Worm (Caenorhabditis elegans) whole organism, L4 larva: ENCODE data around the gene D1044.6.
A peak's percentile ranks its signal among the peaks of the same experiment; 100 is the strongest.

Source experiments
- F10B5.3 ChIP-seq: sonication (generic microtip); optimal IDR thresholded peaks from 2 replicates; lab custom pipeline; 2016; ENCODE audit warnings: mild to moderate bottlenecking, missing genetic modification characterization, missing compliant biosample characterization
- F26F4.8 ChIP-seq: fragments of 200-800 bp; sonication (Bioruptor generic); conservative IDR thresholded peaks from 2 replicates; pipeline ENCODE4 v1.3.6; 2022; ENCODE audit warnings: missing genetic modification characterization, missing compliant biosample characterization
- F44E2.7 ChIP-seq: fragments of 200-800 bp; sonication (Bioruptor generic); IDR thresholded peaks from 2 replicates; pipeline ENCODE4 v2.1.2; 2022; ENCODE audit warnings: missing genetic modification characterization, missing compliant biosample characterization
- R02D3.7 ChIP-seq: fragments of 150-350 bp; sonication (generic microtip); optimal IDR thresholded peaks from 3 replicates; lab custom pipeline; 2014; ENCODE audit warnings: missing biosample characterization, missing genetic modification characterization
- T26A8.4 ChIP-seq: fragments of 200-800 bp; sonication (Bioruptor generic); IDR thresholded peaks from 2 replicates; pipeline ENCODE4 v1.3.6; 2022; ENCODE audit warnings: missing genetic modification characterization, missing compliant biosample characterization
- Y75B8A.6 ChIP-seq: fragments of 200-800 bp; sonication (Bioruptor generic); IDR thresholded peaks from 2 replicates; pipeline ENCODE4 v1.3.6; 2022; ENCODE audit warnings: missing genetic modification reagents, missing genetic modification characterization, missing compliant biosample characterization
- ZK337.2 ChIP-seq: fragments of 200-800 bp; sonication (Bioruptor generic); IDR thresholded peaks from 2 replicates; pipeline ENCODE4 v1.3.6; 2022; ENCODE audit warnings: missing genetic modification reagents, missing genetic modification characterization, missing compliant biosample characterization
- aha-1 ChIP-seq: fragments of 150-350 bp; peaks from one replicate; lab custom pipeline; 2014; ENCODE audit warnings: missing biosample characterization, missing genetic modification characterization
- ceh-32 ChIP-seq: sonication (generic microtip); optimal IDR thresholded peaks from 2 replicates; lab custom pipeline; 2016; ENCODE audit warnings: mild to moderate bottlenecking, missing genetic modification characterization, missing compliant biosample characterization; ENCODE audit not compliant: poor library complexity
- ceh-44 ChIP-seq: fragments of 200-800 bp; sonication (Bioruptor generic); IDR thresholded peaks from 2 replicates; pipeline ENCODE4 v1.3.6; 2022; ENCODE audit warnings: missing genetic modification reagents, missing genetic modification characterization, missing compliant biosample characterization
- ceh-62 ChIP-seq: sonication (generic microtip); optimal IDR thresholded peaks from 2 replicates; lab custom pipeline; 2017; ENCODE audit warnings: missing biosample characterization, missing genetic modification characterization
- ceh-82 ChIP-seq: sonication (generic microtip); optimal IDR thresholded peaks from 2 replicates; lab custom pipeline; 2017; ENCODE audit warnings: missing biosample characterization, missing genetic modification characterization
- ces-1 ChIP-seq: fragments of 150-350 bp; sonication (generic microtip); optimal IDR thresholded peaks from 4 replicates; lab custom pipeline; 2014; ENCODE audit warnings: missing biosample characterization, missing genetic modification reagents, missing genetic modification characterization
- dmd-6 ChIP-seq: fragments of 200-800 bp; sonication (Bioruptor generic); IDR thresholded peaks from 2 replicates; pipeline ENCODE4 v1.3.6; 2022; ENCODE audit warnings: missing genetic modification reagents, missing genetic modification characterization, missing compliant biosample characterization
- dmd-9 ChIP-seq: fragments of 200-800 bp; sonication (Bioruptor generic); IDR thresholded peaks from 2 replicates; pipeline ENCODE4 v1.3.6; 2022; ENCODE audit warnings: missing genetic modification reagents, missing genetic modification characterization, missing compliant biosample characterization
- dpl-1 ChIP-seq: fragments of 150-350 bp; optimal IDR thresholded peaks from 2 replicates; lab custom pipeline; 2014; ENCODE audit warnings: missing biosample characterization, missing genetic modification reagents, missing genetic modification characterization
- egl-27 ChIP-seq: sonication (generic microtip); optimal IDR thresholded peaks from 3 replicates; lab custom pipeline; 2017; ENCODE audit warnings: missing biosample characterization, missing genetic modification reagents, missing genetic modification characterization
- egl-43 ChIP-seq: fragments of 200-800 bp; sonication (Bioruptor generic); IDR thresholded peaks from 2 replicates; pipeline ENCODE4 v1.3.6; 2022; ENCODE audit warnings: missing genetic modification reagents, missing genetic modification characterization, missing compliant biosample characterization
- gei-8 ChIP-seq: fragments of 200-800 bp; sonication (Bioruptor generic); optimal IDR thresholded peaks from 2 replicates; lab custom pipeline; 2018; ENCODE audit warnings: mild to moderate bottlenecking, missing genetic modification characterization, missing compliant biosample characterization
- hmg-1.1 ChIP-seq: fragments of 200-800 bp; sonication (Bioruptor generic); IDR thresholded peaks from 2 replicates; pipeline ENCODE4 v1.3.6; 2022; ENCODE audit warnings: missing genetic modification reagents, missing genetic modification characterization, missing compliant biosample characterization
- jun-1 ChIP-seq: fragments of 150-350 bp; optimal IDR thresholded peaks from 2 replicates; lab custom pipeline; 2014; ENCODE audit warnings: missing biosample characterization, missing genetic modification reagents, missing genetic modification characterization
- lim-7 ChIP-seq: fragments of 200-800 bp; sonication (Bioruptor generic); IDR thresholded peaks from 2 replicates; pipeline ENCODE4 v1.3.6; 2022; ENCODE audit warnings: missing genetic modification characterization, missing compliant biosample characterization
- lin-29 ChIP-seq: fragments of 200-800 bp; sonication (Bioruptor generic); IDR thresholded peaks from 2 replicates; pipeline ENCODE4 v1.3.6; 2022; ENCODE audit warnings: missing genetic modification reagents, missing genetic modification characterization, missing compliant biosample characterization
- lin-38 ChIP-seq: fragments of 200-800 bp; sonication (Bioruptor generic); IDR thresholded peaks from 2 replicates; pipeline ENCODE4 v1.3.6; 2022; ENCODE audit warnings: missing genetic modification reagents, missing genetic modification characterization, missing compliant biosample characterization
- madf-5 ChIP-seq, 2 experiments: fragments of 200-800 bp; sonication (Bioruptor generic); IDR thresholded peaks; 2 replicates each; pipeline ENCODE4 v1.3.6; 2022; ENCODE audit warnings: missing compliant biosample characterization in 2 of 2, missing genetic modification characterization in 2 of 2
- mes-2 ChIP-seq: sonication (generic microtip); optimal IDR thresholded peaks from 2 replicates; lab custom pipeline; 2016; ENCODE audit warnings: missing genotype, mild to moderate bottlenecking, missing genetic modification characterization, missing compliant biosample characterization; ENCODE audit not compliant: poor library complexity, severe bottlenecking
- nhr-102 ChIP-seq: sonication (generic microtip); optimal IDR thresholded peaks from 2 replicates; lab custom pipeline; 2016; ENCODE audit warnings: mild to moderate bottlenecking, missing genetic modification characterization, moderate library complexity, missing compliant biosample characterization
- nhr-111 ChIP-seq: fragments of 200-800 bp; sonication (Bioruptor generic); optimal IDR thresholded peaks from 2 replicates; lab custom pipeline; 2018; ENCODE audit warnings: mild to moderate bottlenecking, missing genetic modification characterization, missing compliant biosample characterization
- nhr-25 ChIP-seq: sonication (generic microtip); optimal IDR thresholded peaks from 2 replicates; lab custom pipeline; 2017; ENCODE audit warnings: missing genetic modification characterization, mild to moderate bottlenecking, missing compliant biosample characterization, antibody characterized with exemption, moderate library complexity, borderline replicate concordance; ENCODE audit not compliant: insufficient read depth
- nhr-28 ChIP-seq: fragments of 150-350 bp; optimal IDR thresholded peaks from 2 replicates; lab custom pipeline; 2014; ENCODE audit warnings: missing biosample characterization, missing genetic modification characterization
- nhr-76 ChIP-seq: fragments of 150-350 bp; optimal IDR thresholded peaks from 2 replicates; lab custom pipeline; 2014; ENCODE audit warnings: missing biosample characterization, missing genetic modification characterization
- nhr-77 ChIP-seq: fragments of 150-350 bp; optimal IDR thresholded peaks from 2 replicates; lab custom pipeline; 2014; ENCODE audit warnings: missing biosample characterization, missing genetic modification characterization
- pha-4 ChIP-seq, 2 experiments: fragments of 150-350 bp in 1 of 2; fragments of 200-800 bp in 1 of 2; sonication (Bioruptor generic) in 1 of 2; IDR thresholded peaks in 1 of 2; optimal IDR thresholded peaks in 1 of 2; 2 replicates each; pipeline versions ENCODE4 v1.3.6 to Lab custom; 2014 to 2022; ENCODE audit warnings: missing genetic modification characterization in 2 of 2, missing genetic modification reagents in 2 of 2, missing biosample characterization in 1 of 2, missing compliant biosample characterization in 1 of 2
- rbr-2 ChIP-seq: sonication (generic microtip); optimal IDR thresholded peaks from 2 replicates; lab custom pipeline; 2016; ENCODE audit warnings: missing genotype, missing genetic modification characterization, missing compliant biosample characterization
- saeg-2 ChIP-seq: fragments of 200-800 bp; sonication (Bioruptor generic); IDR thresholded peaks from 2 replicates; pipeline ENCODE4 v1.3.6; 2022; ENCODE audit warnings: missing genetic modification reagents, missing genetic modification characterization, missing compliant biosample characterization
- sdz-12 ChIP-seq: fragments of 200-800 bp; sonication (Bioruptor generic); optimal IDR thresholded peaks from 2 replicates; lab custom pipeline; 2018; ENCODE audit warnings: mild to moderate bottlenecking, missing genetic modification characterization, missing compliant biosample characterization
- tag-97 ChIP-seq: fragments of 200-800 bp; sonication (Bioruptor generic); IDR thresholded peaks from 2 replicates; pipeline ENCODE4 v1.3.6; 2022; ENCODE audit warnings: missing genetic modification characterization, missing compliant biosample characterization
- tra-1 ChIP-seq: fragments of 200-800 bp; sonication (Bioruptor generic); IDR thresholded peaks from 2 replicates; pipeline ENCODE4 v1.3.6; 2022; ENCODE audit warnings: missing genetic modification reagents, missing genetic modification characterization, missing compliant biosample characterization
- unc-39 ChIP-seq: sonication (generic microtip); optimal IDR thresholded peaks from 2 replicates; lab custom pipeline; 2017; ENCODE audit warnings: missing biosample characterization, missing genetic modification characterization
- zag-1 ChIP-seq: fragments of 150-350 bp; optimal IDR thresholded peaks from 2 replicates; lab custom pipeline; 2014; ENCODE audit warnings: missing biosample characterization, missing genetic modification characterization
- zfp-2 ChIP-seq: sonication (generic microtip); optimal IDR thresholded peaks from 2 replicates; lab custom pipeline; 2016; ENCODE audit warnings: mild to moderate bottlenecking, missing genetic modification characterization, missing compliant biosample characterization
- zfp-3 ChIP-seq: fragments of 200-800 bp; sonication (Bioruptor generic); conservative IDR thresholded peaks from 2 replicates; pipeline ENCODE4 v1.3.6; 2022; ENCODE audit warnings: missing genetic modification reagents, missing genetic modification characterization, missing compliant biosample characterization
- ztf-11 ChIP-seq: fragments of 150-350 bp; optimal IDR thresholded peaks from 2 replicates; lab custom pipeline; 2014; ENCODE audit warnings: missing biosample characterization, missing genetic modification characterization

The D1044.6 gene

ce11 chrIII:5506023-5506597, 36.9 kb downstream of the D1044.6 start (continued):
- peak; percentile 32 for TF ChIP-seq mes-2 (tag; lab: Kevin White, UChicago)
- no peak for TF ChIP-seq pha-4 (GFP tag; IDR thresholded peaks at IDR 0.05; lab: Robert Waterston, UW)
- no peak for TF ChIP-seq pha-4 (tag; optimal IDR thresholded peaks at IDR 0.05; lab: Kevin White, UChicago)
- no peak for TF ChIP-seq nhr-76 (tag; lab: Kevin White, UChicago)
- TF ChIP-seq tra-1 = 0 out of 2 replicates have a peak, but pooled peaks have one; percentile 51
- no peak for TF ChIP-seq hmg-1.1
- TF ChIP-seq F26F4.8 (GFP tag; lab: Robert Waterston, UW) = no peak
- TF ChIP-seq saeg-2 (GFP tag; lab: Robert Waterston, UW) = 0 out of 2 replicates have a peak, but pooled peaks have one; percentile 11
- no peak for TF ChIP-seq nhr-28 (tag; lab: Kevin White, UChicago)
- peak; percentile 88; the same call in 1 of the 2 replicates for TF ChIP-seq zfp-3
- TF ChIP-seq nhr-102 (tag; lab: Kevin White, UChicago) = peak; percentile 44
- TF ChIP-seq tag-97 (GFP tag; lab: Robert Waterston, UW) = no peak
- TF ChIP-seq nhr-25 (tag; lab: Kevin White, UChicago) = no peak
- no peak for TF ChIP-seq unc-39
- no peak for TF ChIP-seq ces-1 (GFP tag; lab: Kevin White, UChicago)
- TF ChIP-seq jun-1 (tag; lab: Kevin White, UChicago) = no peak
- peak; percentile 10 for TF ChIP-seq sdz-12 (GFP tag; lab: Kevin White, UChicago)
- no peak for TF ChIP-seq Y75B8A.6 (GFP tag; lab: Robert Waterston, UW)
- TF ChIP-seq R02D3.7 (tag; lab: Kevin White, UChicago) = no peak
- TF ChIP-seq, all 104 proteins: peak for 27

ce11 chrIII:5505474-5506022, 37.4 kb downstream of the D1044.6 start:
- TF ChIP-seq aha-1 (peak; percentile 88), dmd-9 (no peak), dmd-6 (GFP tag; lab: Robert Waterston, UW) (no peak), ceh-44 (GFP tag; lab: Robert Waterston, UW) (no peak), pha-4 (GFP tag; IDR thresholded peaks at IDR 0.05; lab: Robert Waterston, UW) (peak; percentile 7; the same call in 1 of the 2 replicates), pha-4 (tag; optimal IDR thresholded peaks at IDR 0.05; lab: Kevin White, UChicago) (no peak), rbr-2 (tag; lab: Kevin White, UChicago) (no peak), ceh-82 (tag; lab: Kevin White, UChicago) (no peak), gei-8 (GFP tag; lab: Kevin White, UChicago) (no peak), zfp-3 (peak; percentile 29), ztf-11 (tag; lab: Kevin White, UChicago) (no peak), nhr-102 (tag; lab: Kevin White, UChicago) (no peak), zfp-2 (no peak), lin-29 (0 out of 2 replicates have a peak, but pooled peaks have one; percentile 7), F10B5.3 (no peak), ceh-32 (tag; lab: Kevin White, UChicago) (no peak), egl-27 (tag; lab: Kevin White, UChicago) (no peak), nhr-77 (tag; lab: Kevin White, UChicago) (peak; percentile 54), dpl-1 (GFP tag; lab: Kevin White, UChicago) (no peak), nhr-111 (GFP tag; lab: Kevin White, UChicago) (no peak), madf-5 (GFP tag; IDR thresholded peaks at IDR 0.05; lab: Robert Waterston, UW) (no peak), F44E2.7 (GFP tag; lab: Robert Waterston, UW) (no peak), lim-7 (GFP tag; lab: Robert Waterston, UW) (0 out of 2 replicates have a peak, but pooled peaks have one; percentile 51), T26A8.4 (GFP tag; lab: Robert Waterston, UW) (no peak), lin-38 (GFP tag; lab: Robert Waterston, UW) (no peak), zag-1 (tag; lab: Kevin White, UChicago) (no peak), egl-43 (GFP tag; lab: Robert Waterston, UW) (peak; percentile 35; the same call in 1 of the 2 replicates), ceh-62 (no peak), ZK337.2 (no peak), mes-2 (tag; lab: Kevin White, UChicago) (no peak)
